Worm (Caenorhabditis elegans) whole organism, mixed stage, embryonic: ENCODE data around the gene str-14.

ENCODE experiments used
- ces-1 ChIP-seq: fragments of 150-350 bp; optimal IDR thresholded peaks from 2 replicates; lab custom pipeline; 2014; ENCODE audit warnings: missing biosample characterization, missing genetic modification reagents, missing genetic modification characterization
- snpc-4 ChIP-seq: fragments of 150-350 bp; optimal IDR thresholded peaks from 2 replicates; lab custom pipeline; 2014; ENCODE audit warnings: missing biosample characterization, missing genetic modification characterization

DNA sequence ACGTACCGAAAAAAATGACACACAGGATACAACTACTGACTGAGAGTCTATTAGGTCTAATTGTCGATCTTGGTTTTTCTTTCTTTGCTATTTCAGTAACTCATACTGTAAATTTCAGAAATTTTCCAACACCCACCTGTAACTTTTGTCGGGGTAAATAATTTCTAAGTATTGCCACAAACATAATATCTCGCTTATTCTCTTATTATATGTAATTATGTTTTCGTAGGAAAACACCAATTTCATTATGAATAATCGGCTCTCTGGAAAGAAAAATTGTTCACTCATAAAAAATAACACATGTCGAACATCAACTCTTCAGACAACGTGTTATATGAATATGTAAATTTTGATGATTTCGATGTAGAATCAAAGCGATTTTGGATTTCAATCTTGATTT lies 34.3 kb downstream of the str-14 start, which contains the start of gene srw-48:
- TF ChIP-seq snpc-4 (tag; lab: Kevin White, UChicago) (no peak), ces-1 (GFP tag; lab: Kevin White, UChicago) (no peak)
